Worm (Caenorhabditis elegans) whole organism, L4/young adult: ENCODE data around the gene C06B3.16.

Source experiments
- W03F9.2 ChIP-seq: fragments of 150-350 bp; optimal IDR thresholded peaks from 2 replicates; lab custom pipeline; 2014; ENCODE audit warnings: missing biosample characterization, missing genetic modification characterization
- dao-5 ChIP-seq: sonication (generic microtip); optimal IDR thresholded peaks from 2 replicates; lab custom pipeline; 2016; ENCODE audit warnings: missing genotype, missing genetic modification characterization, moderate library complexity, missing compliant biosample characterization
- him-1 ChIP-seq: sonication (generic microtip); optimal IDR thresholded peaks from 2 replicates; lab custom pipeline; 2016; ENCODE audit warnings: missing genotype, missing genetic modification reagents, missing genetic modification characterization, missing compliant biosample characterization

DNA sequence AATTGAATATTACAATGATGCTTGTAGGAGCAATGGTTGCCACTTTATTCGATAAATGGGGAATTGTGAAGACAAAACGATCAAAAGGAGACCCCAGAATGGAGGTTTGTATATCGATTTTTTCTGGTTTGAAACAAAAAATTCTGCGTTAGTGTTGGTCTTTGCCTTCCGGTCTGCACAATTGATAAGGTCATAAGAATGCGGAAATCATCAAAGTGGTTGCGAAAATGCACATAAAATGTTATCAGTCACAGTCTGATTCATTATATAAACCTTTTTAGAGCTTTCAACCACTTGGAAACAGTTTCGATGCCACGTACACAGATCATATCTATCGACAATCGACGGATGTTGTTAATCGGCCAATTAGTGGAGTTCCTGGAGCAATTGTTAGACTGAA lies 37.7 kb upstream of the C06B3.16 start:
- TF ChIP-seq him-1 (tag; lab: Kevin White, UChicago) (no peak), W03F9.2 (no peak), dao-5 (tag; lab: Kevin White, UChicago) (no peak)
